Fruit fly (Drosophila melanogaster) whole organism: ENCODE measurements around the gene ltl.
"Not testable (repeated sequence)": the region's sequence is repeated elsewhere in the genome, so short reads cannot be mapped to it uniquely, and the experiment has no call there.

Source experiments
- CG8478 ChIP-seq: fragments of >200 bp; optimal IDR thresholded peaks from 2 replicates; lab custom pipeline; 2018; ENCODE audit warnings: inconsistent platforms
- Dll ChIP-seq: fragments of >200 bp; optimal IDR thresholded peaks from 2 replicates; lab custom pipeline; 2017
- EcR ChIP-seq, 2 experiments: fragments of >200 bp; optimal IDR thresholded peaks; 2 replicates each; lab custom pipeline; 2017; ENCODE audit warnings: missing biosample characterization in 2 of 2, missing genetic modification characterization in 2 of 2, missing genetic modification reagents in 2 of 2
- pan ChIP-seq: fragments of >200 bp; optimal IDR thresholded peaks from 2 replicates; lab custom pipeline; 2017
- psq ChIP-seq: fragments of >200 bp; optimal IDR thresholded peaks from 2 replicates; lab custom pipeline; 2017
- usp ChIP-seq: fragments of >200 bp; optimal IDR thresholded peaks from 2 replicates; lab custom pipeline; 2017; ENCODE audit warnings: missing biosample characterization, missing genetic modification characterization, mixed read lengths

Gene ltl

dm6 chr3L:7518351-7519102 lies at the start of gene ltl:
Gene ltl, plus strand, starts transcription at chr3L:7518997.
- TF ChIP-seq Dll (lab: Kevin White, UChicago) (no peak), usp (GFP tag; lab: Kevin White, UChicago) (no peak), CG8478 (lab: Kevin White, UChicago) (no peak), psq (no peak), EcR (GFP tag; optimal IDR thresholded peaks at IDR 0.05; lab: Kevin White, UChicago) (no peak), pan (lab: Kevin White, UChicago) (no peak)

DNA sequence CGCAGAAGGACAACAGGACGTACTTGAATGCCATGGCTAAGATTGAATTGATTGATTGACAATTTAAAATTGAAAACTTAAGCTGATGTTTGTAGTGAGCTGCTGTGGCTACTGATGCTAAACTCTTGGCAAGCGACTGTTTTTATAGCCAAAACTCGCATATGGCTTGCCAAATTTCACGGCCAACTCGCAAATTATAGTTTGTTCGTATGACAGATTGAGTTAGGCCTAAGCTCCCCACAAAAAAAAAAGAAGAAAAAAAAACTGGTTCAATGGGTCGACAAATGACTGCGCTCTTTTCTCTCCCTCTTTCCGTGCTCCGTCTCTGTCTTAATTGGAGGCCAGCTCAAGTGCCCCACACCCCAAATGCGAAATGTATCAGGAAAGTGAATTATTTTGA lies 48.6 kb upstream of the ltl start, which contains the start of gene CG8543:
CG8543 (minus strand) TSS at position 101 of the 400 bp plus-strand sequence.
- no peak for TF ChIP-seq usp (GFP tag; lab: Kevin White, UChicago)
- no peak for TF ChIP-seq pan (lab: Kevin White, UChicago)
- TF ChIP-seq psq: no peak
- TF ChIP-seq EcR (GFP tag; optimal IDR thresholded peaks at IDR 0.05; lab: Kevin White, UChicago): no peak
- TF ChIP-seq CG8478 (lab: Kevin White, UChicago): no peak
- TF ChIP-seq Dll (lab: Kevin White, UChicago): no peak

- TF ChIP-seq EcR (GFP tag; optimal IDR thresholded peaks at IDR 0.05; lab: Kevin White, UChicago) (no peak), pan (lab: Kevin White, UChicago) (no peak), psq (no peak), CG8478 (lab: Kevin White, UChicago) (no peak), usp (GFP tag; lab: Kevin White, UChicago) (no peak), Dll (lab: Kevin White, UChicago) (no peak)
Observed at dm6 chr3L:7471259-7471658, 47.5 kb upstream of the ltl start, which contains the start of gene CG8541. Gene CG8541, plus strand, starts transcription at chr3L:7471559.

dm6 chr3L:7475270-7475669 lies 43.5 kb upstream of the ltl start, which contains the start of gene CG43292:
Gene CG43292, plus strand, starts transcription at chr3L:7475570.
- no peak for TF ChIP-seq Dll (lab: Kevin White, UChicago)
- no peak for TF ChIP-seq pan (lab: Kevin White, UChicago)
- no peak for TF ChIP-seq usp (GFP tag; lab: Kevin White, UChicago)
- no peak for TF ChIP-seq CG8478 (lab: Kevin White, UChicago)
- no peak for TF ChIP-seq EcR (GFP tag; optimal IDR thresholded peaks at IDR 0.05; lab: Kevin White, UChicago)
- TF ChIP-seq psq: no peak

dm6 chr3L:7485667-7486066 lies 33.1 kb upstream of the ltl start, which contains the start of gene mthl6:
Gene mthl6, plus strand, starts transcription at chr3L:7485967.
- TF ChIP-seq EcR (GFP tag; optimal IDR thresholded peaks at IDR 0.05; lab: Kevin White, UChicago) (no peak), CG8478 (lab: Kevin White, UChicago) (no peak), psq (no peak), pan (lab: Kevin White, UChicago) (no peak)

DNA sequence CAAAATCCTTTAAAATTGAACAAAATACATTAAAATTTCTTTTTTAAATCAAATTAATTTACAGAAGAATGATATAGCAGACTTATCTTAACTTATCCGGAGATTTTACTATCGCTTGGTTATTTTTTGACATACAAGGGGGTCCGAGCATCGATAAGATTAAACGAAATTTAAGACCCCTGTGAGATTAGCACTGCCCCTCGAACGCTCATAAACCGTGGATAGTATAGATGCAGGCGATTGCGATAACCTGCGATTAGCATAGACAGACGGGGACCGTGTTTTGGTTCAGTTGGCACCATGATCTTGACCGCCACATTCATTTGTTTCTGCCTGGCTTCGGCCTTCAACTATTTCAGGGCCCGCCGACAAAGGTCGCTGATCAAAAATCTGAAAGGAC lies 27.2 kb upstream of the ltl start, which contains the start of gene Cyp316a1:
Cyp316a1 (plus strand) TSS at position 301 of the 400 bp plus-strand sequence.
- TF ChIP-seq CG8478 (lab: Kevin White, UChicago): no peak
- no peak for TF ChIP-seq Dll (lab: Kevin White, UChicago)

DNA sequence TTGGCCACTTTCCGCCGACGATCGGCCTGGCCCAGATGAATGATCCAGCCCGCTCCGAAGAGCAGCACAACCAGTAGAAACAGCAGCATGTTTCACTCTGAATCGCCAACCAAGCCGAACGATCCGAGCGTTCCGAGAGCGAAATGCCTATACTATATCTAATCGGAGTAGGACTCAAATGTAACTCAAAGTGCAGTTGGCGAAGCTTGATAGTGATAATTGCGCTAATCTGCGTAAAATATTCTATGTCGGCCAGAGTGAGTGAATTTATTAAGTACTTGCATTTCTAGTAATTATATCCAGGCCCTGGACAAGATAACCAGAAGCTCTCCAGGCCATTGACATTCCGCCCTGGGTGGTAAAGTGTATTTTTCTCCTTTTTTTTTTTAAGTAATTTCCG lies 22.7 kb upstream of the ltl start, which contains the start of gene Cyp4d8:
Cyp4d8 (minus strand) TSS at position 101 of the 400 bp plus-strand sequence.
- TF ChIP-seq CG8478 (lab: Kevin White, UChicago) (no peak), pan (lab: Kevin White, UChicago) (no peak), Dll (lab: Kevin White, UChicago) (no peak), psq (no peak), EcR (GFP tag; optimal IDR thresholded peaks at IDR 0.05; lab: Kevin White, UChicago) (no peak), usp (GFP tag; lab: Kevin White, UChicago) (no peak)

DNA sequence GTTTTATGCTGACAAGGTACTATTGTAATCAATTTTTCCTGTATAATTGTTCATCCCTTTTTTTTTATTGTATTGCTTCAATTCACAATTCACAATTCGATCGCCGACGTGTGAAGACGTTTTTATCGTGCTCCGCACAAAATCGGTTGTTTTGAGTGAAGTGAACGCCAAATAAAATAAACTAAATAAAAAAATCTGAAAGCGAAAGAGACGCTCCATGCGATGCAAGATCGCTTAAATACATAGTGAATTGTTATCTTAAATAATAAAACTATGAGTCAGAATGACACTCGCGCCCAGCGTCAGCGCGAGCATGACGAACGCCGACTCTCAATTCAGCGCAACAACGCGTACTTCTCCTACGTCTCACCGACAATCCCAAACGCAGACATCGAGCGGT lies 20.1 kb upstream of the ltl start, which contains the start of gene CG8539:
CG8539 (minus strand) TSS at position 101 of the 400 bp plus-strand sequence.
- not testable (repeated sequence) for TF ChIP-seq pan (lab: Kevin White, UChicago); EcR (GFP tag; optimal IDR thresholded peaks at IDR 0.05; lab: Kevin White, UChicago); CG8478 (lab: Kevin White, UChicago)

DNA sequence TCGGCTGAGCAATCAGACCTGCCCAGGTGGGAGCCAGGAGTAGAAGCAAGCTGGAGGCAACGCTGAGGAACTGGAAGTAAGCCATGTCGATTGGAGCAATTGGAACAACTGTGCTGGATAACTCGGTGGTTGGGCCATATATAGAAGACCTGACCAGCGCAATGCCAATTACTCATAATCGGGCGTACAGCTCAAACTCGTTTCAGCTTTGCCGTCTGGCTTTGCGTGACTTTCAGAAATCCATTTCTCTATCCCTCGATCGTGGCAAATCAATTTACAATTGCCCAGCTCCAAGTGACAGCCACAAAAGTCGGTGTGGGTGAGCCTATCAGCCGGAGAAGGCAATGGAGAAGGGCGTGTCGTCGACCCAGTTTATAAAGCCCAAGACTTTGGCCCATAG lies 12.7 kb upstream of the ltl start, which contains the start of gene CG7548:
CG7548 (minus strand) TSS at position 101 of the 400 bp plus-strand sequence.
- TF ChIP-seq EcR (GFP tag; optimal IDR thresholded peaks at IDR 0.05; lab: Kevin White, UChicago) (no peak), Dll (lab: Kevin White, UChicago) (no peak), psq (no peak), usp (GFP tag; lab: Kevin White, UChicago) (no peak), CG8478 (lab: Kevin White, UChicago) (no peak), pan (lab: Kevin White, UChicago) (no peak)

DNA sequence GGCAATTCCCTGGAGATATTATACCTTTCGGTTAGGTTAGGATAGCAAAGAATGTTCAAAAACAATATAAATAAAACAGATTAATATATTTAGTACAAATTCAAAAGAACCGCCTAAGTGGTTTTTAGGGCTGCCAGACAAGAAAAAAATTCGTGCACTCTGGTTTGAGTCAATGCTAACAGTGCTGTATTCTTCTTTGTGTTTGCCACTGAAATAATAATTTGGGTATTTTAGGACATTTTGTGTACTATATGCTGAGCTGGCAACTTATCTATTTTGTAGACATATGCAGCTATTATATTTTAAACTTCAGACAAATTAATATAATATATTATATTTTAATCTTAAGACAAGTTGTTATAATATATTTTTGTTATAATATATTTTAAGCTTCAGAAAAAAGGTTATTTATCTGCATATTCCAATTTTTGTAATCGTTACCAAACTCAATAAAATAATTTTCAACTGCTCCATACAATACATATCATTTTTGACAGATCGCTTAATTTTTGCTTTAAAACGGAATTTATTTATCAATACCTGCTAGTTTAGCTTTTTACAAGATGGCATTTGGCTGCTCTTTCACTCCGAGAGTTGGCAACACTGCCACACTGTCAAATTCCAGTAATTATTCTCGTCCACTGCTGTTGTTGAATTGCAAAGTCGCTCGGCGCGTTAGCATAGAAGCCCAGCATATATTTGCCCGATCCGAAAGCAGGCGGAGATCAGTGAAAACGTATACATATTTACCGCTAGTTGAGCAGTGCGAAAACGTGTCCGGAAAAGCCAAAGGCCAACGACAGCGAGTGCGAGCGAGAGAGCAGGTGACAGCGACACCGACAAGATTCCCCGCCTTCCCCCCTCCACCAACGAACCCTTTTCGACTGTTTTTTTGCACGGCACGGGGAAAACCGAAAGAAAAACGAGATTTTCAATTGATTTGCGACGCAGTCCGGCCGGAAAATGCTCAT lies 8.1 kb upstream of the ltl start, which contains the start of gene CG7546:
CG7546 (plus strand) TSS at position 573 of the 971 bp plus-strand sequence.
- TF ChIP-seq Dll (lab: Kevin White, UChicago): no peak
- no peak for TF ChIP-seq EcR (GFP tag; optimal IDR thresholded peaks at IDR 0.05; lab: Kevin White, UChicago)
- TF ChIP-seq usp (GFP tag; lab: Kevin White, UChicago): no peak
- TF ChIP-seq pan (lab: Kevin White, UChicago): no peak
- no peak for TF ChIP-seq CG8478 (lab: Kevin White, UChicago)
- TF ChIP-seq psq: no peak

DNA sequence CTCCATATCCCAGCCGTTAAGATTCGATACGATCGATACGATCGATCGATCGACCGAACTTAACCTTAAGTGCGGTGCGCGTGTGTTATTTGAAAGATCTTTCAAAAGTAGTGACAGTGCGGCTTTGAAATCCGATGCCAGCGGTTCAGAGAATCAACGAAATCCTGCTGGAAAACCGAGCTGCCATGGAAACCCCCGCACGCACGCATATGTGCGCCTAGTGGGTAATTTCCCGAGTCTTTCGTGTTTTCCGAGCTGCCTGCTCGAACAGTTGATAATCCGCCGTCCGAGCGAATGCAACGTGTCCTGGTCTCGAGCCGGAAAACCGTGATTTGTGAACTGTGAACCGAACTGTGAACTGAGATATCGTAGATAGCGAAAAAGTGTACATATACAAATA lies 422 bp downstream of the ltl start:
- TF ChIP-seq usp (GFP tag; lab: Kevin White, UChicago) (no peak), Dll (lab: Kevin White, UChicago) (no peak), psq (no peak), CG8478 (lab: Kevin White, UChicago) (no peak), pan (lab: Kevin White, UChicago) (no peak), EcR (GFP tag; optimal IDR thresholded peaks at IDR 0.05; lab: Kevin White, UChicago) (no peak)
